Fruit fly (Drosophila melanogaster): ENCODE measurements around the gene mub.

DNA sequence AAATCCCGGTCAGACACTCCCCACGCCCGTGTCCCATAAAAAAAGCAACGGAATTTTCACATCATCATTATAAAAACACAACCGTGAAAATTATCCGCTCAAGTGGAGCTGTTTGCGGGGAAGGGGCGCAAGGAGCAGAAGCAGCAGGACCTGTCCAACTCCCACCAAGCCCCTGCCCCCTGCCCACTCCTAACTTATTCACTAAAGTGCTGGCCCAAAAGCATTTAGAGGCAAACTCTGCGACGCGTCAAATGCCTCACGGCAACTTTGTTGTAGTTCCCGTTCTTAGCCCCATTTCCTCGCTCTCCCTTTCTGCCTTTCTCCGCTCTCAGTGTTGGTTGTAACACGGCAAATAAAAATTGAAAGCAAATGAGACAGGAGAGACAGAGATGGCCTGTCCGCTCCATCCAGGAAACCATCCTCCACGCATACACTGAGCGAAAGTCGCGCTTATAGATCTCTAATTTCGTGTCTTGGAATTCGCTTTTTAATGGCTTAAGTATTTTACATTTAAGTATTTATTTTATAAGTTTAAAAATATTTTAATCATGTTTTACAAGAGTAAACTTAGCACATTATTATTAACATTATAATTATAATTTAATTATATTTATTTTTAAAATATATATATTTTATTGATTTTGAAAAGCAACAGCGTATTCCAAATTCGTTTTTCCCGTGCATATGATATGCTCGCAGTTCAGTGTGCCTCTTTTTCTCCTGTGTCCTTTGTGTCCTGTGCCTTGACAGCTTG is 14.9 kb downstream of the mub start:
- no peak for TF ChIP-seq nerfin-1 (tag; optimal IDR thresholded peaks at IDR 0.05)
- TF ChIP-seq psq (GFP tag; optimal IDR thresholded peaks at IDR 0.05) = no peak
- no peak for TF ChIP-seq CG4282 (GFP tag; optimal IDR thresholded peaks at IDR 0.05)
- no peak for TF ChIP-seq Hr78 (GFP tag; optimal IDR thresholded peaks at IDR 0.05)
- TF ChIP-seq CG11504 (tag; optimal IDR thresholded peaks at IDR 0.05) = peak; percentile 75
- TF ChIP-seq CG7963 (GFP tag; IDR thresholded peaks at IDR 0.05; ENCODE audit: partially characterized antibody) = no peak
- no peak for TF ChIP-seq grn (GFP tag; optimal IDR thresholded peaks at IDR 0.05)
- no peak for TF ChIP-seq CG2875 (GFP tag; optimal IDR thresholded peaks at IDR 0.05)
- no peak for TF ChIP-seq pan (optimal IDR thresholded peaks at IDR 0.05)
- no peak for TF ChIP-seq pan (GFP tag; optimal IDR thresholded peaks at IDR 0.05 in 1 of 2, IDR thresholded peaks at IDR 0.05 in 1 of 2)
- TF ChIP-seq zen2 (GFP tag; IDR thresholded peaks at IDR 0.05; ENCODE audit: partially characterized antibody) = no peak
- no peak for TF ChIP-seq wor (GFP tag; IDR thresholded peaks at IDR 0.05)

Measured in whole organism, embryonic.